Fruit fly (Drosophila melanogaster) whole organism, pupa: Measurements from ENCODE around the gene sesB.

Experiments used
- CG14655 ChIP-seq: fragments of 200-800 bp; sonication (Bioruptor generic); optimal IDR thresholded peaks from 3 replicates; lab custom pipeline; 2017; ENCODE audit warnings: mild to moderate bottlenecking, missing biosample characterization, missing genetic modification reagents, missing genetic modification characterization
- CG17806 ChIP-seq: fragments of 200-800 bp; sonication (Bioruptor generic); optimal IDR thresholded peaks from 2 replicates; lab custom pipeline; 2018; ENCODE audit warnings: missing biosample characterization, mild to moderate bottlenecking, missing genetic modification characterization, moderate library complexity
- D1 ChIP-seq: fragments of 200-800 bp; sonication (Bioruptor generic); optimal IDR thresholded peaks from 2 replicates; lab custom pipeline; 2018; ENCODE audit warnings: missing biosample characterization, mild to moderate bottlenecking, missing genetic modification characterization, moderate library complexity

dm6 chrX:10731801-10732200, 55.0 kb downstream of the sesB start:
- TF ChIP-seq D1 = no peak
- TF ChIP-seq CG14655 = peak; percentile 42
- TF ChIP-seq CG17806 (tag; lab: Kevin White, UChicago) = peak; percentile 46
